Worm (Caenorhabditis elegans) whole organism, L4 larva: Measurements from ENCODE around the gene W01C8.1.

ENCODE experiments used
- F44E2.7 ChIP-seq: fragments of 200-800 bp; sonication (Bioruptor generic); IDR thresholded peaks from 2 replicates; pipeline ENCODE4 v2.1.2; 2022; ENCODE audit warnings: missing genetic modification characterization, missing compliant biosample characterization
- F49E8.2 ChIP-seq: sonication (generic microtip); optimal IDR thresholded peaks from 2 replicates; lab custom pipeline; 2016; ENCODE audit warnings: missing compliant biosample characterization, mild to moderate bottlenecking, missing genetic modification characterization, borderline replicate concordance
- T20F7.1 ChIP-seq: fragments of 200-800 bp; sonication (Bioruptor generic); optimal IDR thresholded peaks from 2 replicates; lab custom pipeline; 2018; ENCODE audit warnings: mild to moderate bottlenecking, missing genetic modification characterization, missing compliant biosample characterization
- Y48G9A.11 ChIP-seq: fragments of 200-800 bp; sonication (Bioruptor generic); IDR thresholded peaks from 2 replicates; pipeline ENCODE4 v1.3.6; 2022; ENCODE audit warnings: missing genetic modification reagents, missing genetic modification characterization, missing compliant biosample characterization
- ZK337.2 ChIP-seq: fragments of 200-800 bp; sonication (Bioruptor generic); IDR thresholded peaks from 2 replicates; pipeline ENCODE4 v1.3.6; 2022; ENCODE audit warnings: missing genetic modification reagents, missing genetic modification characterization, missing compliant biosample characterization
- aha-1 ChIP-seq: fragments of 150-350 bp; peaks from one replicate; lab custom pipeline; 2014; ENCODE audit warnings: missing biosample characterization, missing genetic modification characterization
- aly-2 ChIP-seq: sonication (generic microtip); optimal IDR thresholded peaks from 2 replicates; lab custom pipeline; 2018; ENCODE audit warnings: missing biosample characterization, missing genetic modification characterization
- ama-1 ChIP-seq: fragments of 150-350 bp; optimal IDR thresholded peaks from 2 replicates; lab custom pipeline; 2014; ENCODE audit warnings: inconsistent platforms, mixed read lengths
- ceh-28 ChIP-seq: fragments of 150-350 bp; optimal IDR thresholded peaks from 2 replicates; lab custom pipeline; 2014; ENCODE audit warnings: missing biosample characterization, missing genetic modification reagents, missing genetic modification characterization
- ceh-44 ChIP-seq: fragments of 200-800 bp; sonication (Bioruptor generic); IDR thresholded peaks from 2 replicates; pipeline ENCODE4 v1.3.6; 2022; ENCODE audit warnings: missing genetic modification reagents, missing genetic modification characterization, missing compliant biosample characterization
- ceh-62 ChIP-seq: sonication (generic microtip); optimal IDR thresholded peaks from 2 replicates; lab custom pipeline; 2017; ENCODE audit warnings: missing biosample characterization, missing genetic modification characterization
- cey-2 ChIP-seq: sonication (generic microtip); optimal IDR thresholded peaks from 3 replicates; lab custom pipeline; 2017; ENCODE audit warnings: missing genetic modification characterization, mild to moderate bottlenecking, missing compliant biosample characterization, antibody characterized with exemption, borderline replicate concordance; ENCODE audit not compliant: insufficient read depth
- dmd-6 ChIP-seq: fragments of 200-800 bp; sonication (Bioruptor generic); IDR thresholded peaks from 2 replicates; pipeline ENCODE4 v1.3.6; 2022; ENCODE audit warnings: missing genetic modification reagents, missing genetic modification characterization, missing compliant biosample characterization
- dmd-8 ChIP-seq: fragments of 200-800 bp; sonication (Bioruptor generic); IDR thresholded peaks from 2 replicates; pipeline ENCODE4 v1.3.6; 2022; ENCODE audit warnings: missing genetic modification characterization, missing compliant biosample characterization
- dmd-9 ChIP-seq: fragments of 200-800 bp; sonication (Bioruptor generic); IDR thresholded peaks from 2 replicates; pipeline ENCODE4 v1.3.6; 2022; ENCODE audit warnings: missing genetic modification reagents, missing genetic modification characterization, missing compliant biosample characterization
- dpl-1 ChIP-seq: fragments of 150-350 bp; optimal IDR thresholded peaks from 2 replicates; lab custom pipeline; 2014; ENCODE audit warnings: missing biosample characterization, missing genetic modification reagents, missing genetic modification characterization
- gei-8 ChIP-seq: fragments of 200-800 bp; sonication (Bioruptor generic); optimal IDR thresholded peaks from 2 replicates; lab custom pipeline; 2018; ENCODE audit warnings: mild to moderate bottlenecking, missing genetic modification characterization, missing compliant biosample characterization
- hif-1 ChIP-seq, 2 experiments: sonication (generic microtip); optimal IDR thresholded peaks; 2 replicates each; lab custom pipeline; 2016 to 2017; ENCODE audit warnings: missing compliant biosample characterization in 2 of 2, missing genetic modification characterization in 2 of 2, missing genetic modification reagents in 2 of 2, missing genotype in 2 of 2, mild to moderate bottlenecking in 1 of 2
- hlh-11 ChIP-seq: fragments of 200-800 bp; sonication (Bioruptor generic); optimal IDR thresholded peaks from 2 replicates; lab custom pipeline; 2018; ENCODE audit warnings: mild to moderate bottlenecking, missing genetic modification characterization, missing compliant biosample characterization
- hlh-30 ChIP-seq: sonication (generic microtip); optimal IDR thresholded peaks from 2 replicates; lab custom pipeline; 2017; ENCODE audit warnings: antibody characterized with exemption, mild to moderate bottlenecking, missing genetic modification characterization, missing compliant biosample characterization; ENCODE audit not compliant: insufficient read depth
- hmg-1.1 ChIP-seq: fragments of 200-800 bp; sonication (Bioruptor generic); IDR thresholded peaks from 2 replicates; pipeline ENCODE4 v1.3.6; 2022; ENCODE audit warnings: missing genetic modification reagents, missing genetic modification characterization, missing compliant biosample characterization
- lim-7 ChIP-seq: fragments of 200-800 bp; sonication (Bioruptor generic); IDR thresholded peaks from 2 replicates; pipeline ENCODE4 v1.3.6; 2022; ENCODE audit warnings: missing genetic modification characterization, missing compliant biosample characterization
- lin-13 ChIP-seq: fragments of 150-350 bp; optimal IDR thresholded peaks from 2 replicates; lab custom pipeline; 2014; ENCODE audit warnings: missing biosample characterization, missing genetic modification reagents, missing genetic modification characterization
- lin-15B ChIP-seq: fragments of 150-350 bp; sonication (generic microtip); optimal IDR thresholded peaks from 3 replicates; lab custom pipeline; 2014; ENCODE audit warnings: missing biosample characterization, missing genetic modification characterization
- lin-29 ChIP-seq: fragments of 200-800 bp; sonication (Bioruptor generic); IDR thresholded peaks from 2 replicates; pipeline ENCODE4 v1.3.6; 2022; ENCODE audit warnings: missing genetic modification reagents, missing genetic modification characterization, missing compliant biosample characterization
- lin-38 ChIP-seq: fragments of 200-800 bp; sonication (Bioruptor generic); IDR thresholded peaks from 2 replicates; pipeline ENCODE4 v1.3.6; 2022; ENCODE audit warnings: missing genetic modification reagents, missing genetic modification characterization, missing compliant biosample characterization
- lin-39 ChIP-seq: fragments of 150-350 bp; optimal IDR thresholded peaks from 2 replicates; lab custom pipeline; 2014; ENCODE audit warnings: missing biosample characterization, missing genetic modification reagents, missing genetic modification characterization
- lsy-2 ChIP-seq, 2 experiments: fragments of 150-350 bp in 1 of 2; sonication (generic microtip) in 1 of 2; optimal IDR thresholded peaks; 2 replicates each; lab custom pipeline; 2014 to 2017; ENCODE audit warnings: missing biosample characterization in 2 of 2, missing genetic modification characterization in 2 of 2
- madf-5 ChIP-seq, 2 experiments: fragments of 200-800 bp; sonication (Bioruptor generic); IDR thresholded peaks; 2 replicates each; pipeline ENCODE4 v1.3.6; 2022; ENCODE audit warnings: missing compliant biosample characterization in 2 of 2, missing genetic modification characterization in 2 of 2
- nhr-10 ChIP-seq: fragments of 150-350 bp; optimal IDR thresholded peaks from 2 replicates; lab custom pipeline; 2014; ENCODE audit warnings: missing biosample characterization, missing genetic modification characterization
- nhr-102 ChIP-seq: sonication (generic microtip); optimal IDR thresholded peaks from 2 replicates; lab custom pipeline; 2016; ENCODE audit warnings: mild to moderate bottlenecking, missing genetic modification characterization, moderate library complexity, missing compliant biosample characterization
- nhr-11 ChIP-seq: fragments of 150-350 bp; optimal IDR thresholded peaks from 2 replicates; lab custom pipeline; 2014; ENCODE audit warnings: missing biosample characterization, missing genetic modification characterization
- nhr-25 ChIP-seq: sonication (generic microtip); optimal IDR thresholded peaks from 2 replicates; lab custom pipeline; 2017; ENCODE audit warnings: missing genetic modification characterization, mild to moderate bottlenecking, missing compliant biosample characterization, antibody characterized with exemption, moderate library complexity, borderline replicate concordance; ENCODE audit not compliant: insufficient read depth
- nhr-77 ChIP-seq: fragments of 150-350 bp; optimal IDR thresholded peaks from 2 replicates; lab custom pipeline; 2014; ENCODE audit warnings: missing biosample characterization, missing genetic modification characterization
- pha-4 ChIP-seq, 2 experiments: fragments of 150-350 bp in 1 of 2; fragments of 200-800 bp in 1 of 2; sonication (Bioruptor generic) in 1 of 2; IDR thresholded peaks in 1 of 2; optimal IDR thresholded peaks in 1 of 2; 2 replicates each; pipeline versions ENCODE4 v1.3.6 to Lab custom; 2014 to 2022; ENCODE audit warnings: missing genetic modification characterization in 2 of 2, missing genetic modification reagents in 2 of 2, missing biosample characterization in 1 of 2, missing compliant biosample characterization in 1 of 2
- rbr-2 ChIP-seq: sonication (generic microtip); optimal IDR thresholded peaks from 2 replicates; lab custom pipeline; 2016; ENCODE audit warnings: missing genotype, missing genetic modification characterization, missing compliant biosample characterization
- saeg-2 ChIP-seq: fragments of 200-800 bp; sonication (Bioruptor generic); IDR thresholded peaks from 2 replicates; pipeline ENCODE4 v1.3.6; 2022; ENCODE audit warnings: missing genetic modification reagents, missing genetic modification characterization, missing compliant biosample characterization
- sdz-12 ChIP-seq: fragments of 200-800 bp; sonication (Bioruptor generic); optimal IDR thresholded peaks from 2 replicates; lab custom pipeline; 2018; ENCODE audit warnings: mild to moderate bottlenecking, missing genetic modification characterization, missing compliant biosample characterization
- set-16 ChIP-seq: fragments of 200-800 bp; sonication (Bioruptor generic); IDR thresholded peaks from 2 replicates; pipeline ENCODE4 v1.3.6; 2022; ENCODE audit warnings: missing genetic modification reagents, missing genetic modification characterization, missing compliant biosample characterization
- snpc-1.2 ChIP-seq: fragments of 200-800 bp; sonication (Bioruptor generic); IDR thresholded peaks from 2 replicates; pipeline ENCODE4 v1.3.6; 2022; ENCODE audit warnings: missing genetic modification reagents, missing genetic modification characterization, missing compliant biosample characterization
- snpc-4 ChIP-seq: fragments of 150-350 bp; optimal IDR thresholded peaks from 2 replicates; lab custom pipeline; 2014; ENCODE audit warnings: missing biosample characterization, missing genetic modification characterization
- spr-1 ChIP-seq: sonication (generic microtip); optimal IDR thresholded peaks from 2 replicates; lab custom pipeline; 2016; ENCODE audit warnings: mild to moderate bottlenecking, missing genetic modification characterization, missing compliant biosample characterization
- unc-130 ChIP-seq: sonication (generic microtip); optimal IDR thresholded peaks from 2 replicates; lab custom pipeline; 2016; ENCODE audit warnings: missing genetic modification reagents, missing genetic modification characterization, missing compliant biosample characterization
- unc-39 ChIP-seq: sonication (generic microtip); optimal IDR thresholded peaks from 2 replicates; lab custom pipeline; 2017; ENCODE audit warnings: missing biosample characterization, missing genetic modification characterization
- zag-1 ChIP-seq: fragments of 150-350 bp; optimal IDR thresholded peaks from 2 replicates; lab custom pipeline; 2014; ENCODE audit warnings: missing biosample characterization, missing genetic modification characterization
- zfp-2 ChIP-seq: sonication (generic microtip); optimal IDR thresholded peaks from 2 replicates; lab custom pipeline; 2016; ENCODE audit warnings: mild to moderate bottlenecking, missing genetic modification characterization, missing compliant biosample characterization
- zfp-3 ChIP-seq: fragments of 200-800 bp; sonication (Bioruptor generic); conservative IDR thresholded peaks from 2 replicates; pipeline ENCODE4 v1.3.6; 2022; ENCODE audit warnings: missing genetic modification reagents, missing genetic modification characterization, missing compliant biosample characterization

The W01C8.1 gene

ce11 chrX:5709205-5709604, 17.0 kb downstream of the W01C8.1 start (continued):
- peak; percentile 54; the same call in 1 of the 2 replicates for TF ChIP-seq ceh-44
- TF ChIP-seq unc-130 (GFP tag; lab: Kevin White, UChicago): no peak
- no peak for TF ChIP-seq Y48G9A.11
- no peak for TF ChIP-seq nhr-102 (tag; lab: Kevin White, UChicago)
- no peak for TF ChIP-seq T20F7.1
- no peak for TF ChIP-seq dmd-9
- TF ChIP-seq aly-2: no peak
- TF ChIP-seq, all 104 proteins: peak for 16

DNA sequence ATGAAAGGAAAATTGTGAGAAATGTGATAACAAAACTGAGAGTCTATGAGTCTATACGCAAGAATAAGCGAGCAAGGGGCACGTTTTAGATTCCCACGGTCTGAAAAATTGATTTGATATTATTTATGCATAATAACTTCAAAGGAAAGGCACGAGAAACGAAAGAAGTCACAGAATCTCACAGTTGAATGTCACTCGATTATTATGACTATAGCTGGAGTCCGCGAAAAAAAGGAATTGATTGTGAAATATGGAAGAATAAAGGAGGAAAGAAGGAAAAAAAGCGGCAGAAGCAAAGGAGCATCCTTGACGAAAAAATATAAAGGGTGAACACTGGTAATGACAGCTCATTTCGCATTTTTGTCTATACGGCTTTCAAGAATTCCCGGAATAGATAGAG, 18.4 kb downstream of the W01C8.1 start, which contains the start of gene cat-1:
Gene cat-1 (minus strand): TSS at position 101 of the 400 bp plus-strand sequence.
- no peak for TF ChIP-seq dmd-8
- no peak for TF ChIP-seq hmg-1.1 (GFP tag; lab: Robert Waterston, UW)
- TF ChIP-seq lin-13 (GFP tag; lab: Kevin White, UChicago): no peak
- TF ChIP-seq gei-8: no peak
- TF ChIP-seq hlh-30 (tag; lab: Kevin White, UChicago): no peak
- TF ChIP-seq hif-1 (tag; optimal IDR thresholded peaks at IDR 0.05; lab: Kevin White, UChicago): no peak

DNA sequence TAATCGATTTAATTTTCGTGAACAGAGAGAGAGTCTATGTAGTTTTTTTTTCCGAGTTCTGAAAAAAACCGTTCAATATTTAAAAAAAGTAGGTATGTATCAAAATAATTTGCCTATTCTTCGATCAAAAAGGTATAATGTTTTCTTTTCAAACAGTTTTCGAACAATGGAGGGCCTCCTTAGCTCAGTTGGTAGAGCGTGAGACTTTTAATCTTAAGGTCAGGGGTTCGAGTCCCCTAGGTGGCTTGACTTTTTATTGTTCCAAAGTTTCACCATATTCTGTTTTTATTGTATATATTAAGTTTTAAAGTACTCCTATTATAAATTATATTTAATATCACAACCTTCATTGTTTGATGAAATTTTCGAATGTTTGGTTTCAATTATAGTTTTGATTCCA, 21.3 kb downstream of the W01C8.1 start:
- no peak for TF ChIP-seq nhr-77
- TF ChIP-seq lin-38 (GFP tag; lab: Robert Waterston, UW): peak; percentile 77
- peak; percentile 86; the same call in 1 of the 2 replicates for TF ChIP-seq F44E2.7 (GFP tag; lab: Robert Waterston, UW)
- TF ChIP-seq lin-29 (GFP tag; lab: Robert Waterston, UW): no peak
- no peak for TF ChIP-seq lin-15B (tag; lab: Kevin White, UChicago)
- no peak for TF ChIP-seq saeg-2
- TF ChIP-seq unc-130 (GFP tag; lab: Kevin White, UChicago): peak; percentile 67
- peak; percentile 79; the same call in 1 of the 2 replicates for TF ChIP-seq pha-4 (GFP tag; IDR thresholded peaks at IDR 0.05; lab: Robert Waterston, UW)
- no peak for TF ChIP-seq pha-4 (tag; optimal IDR thresholded peaks at IDR 0.05; lab: Kevin White, UChicago)
- TF ChIP-seq ceh-28 (tag; lab: Kevin White, UChicago): no peak
- TF ChIP-seq lim-7 (GFP tag; lab: Robert Waterston, UW): peak; percentile 97
- no peak for TF ChIP-seq zag-1
- TF ChIP-seq nhr-11: no peak
- TF ChIP-seq spr-1 (tag; lab: Kevin White, UChicago): peak; percentile 27
- peak; percentile 12 for TF ChIP-seq sdz-12 (GFP tag; lab: Kevin White, UChicago)
- no peak; the same call in 1 of the 2 replicates for TF ChIP-seq zfp-3
- TF ChIP-seq ZK337.2 (GFP tag; lab: Robert Waterston, UW): no peak
- TF ChIP-seq lsy-2 (tag; optimal IDR thresholded peaks at IDR 0.05; lab: Kevin White, UChicago): peak in 1 of 2 experiments; percentile 39
- TF ChIP-seq madf-5 (GFP tag; IDR thresholded peaks at IDR 0.05; lab: Robert Waterston, UW): peak; percentile 44 to 90; a peak in 2 of 4 replicates
- TF ChIP-seq zfp-2 (tag; lab: Kevin White, UChicago): no peak
- peak; percentile 43 for TF ChIP-seq F49E8.2 (tag; lab: Kevin White, UChicago)
- no peak for TF ChIP-seq unc-39 (tag; lab: Kevin White, UChicago)
- no peak for TF ChIP-seq snpc-4 (tag; lab: Kevin White, UChicago)
- TF ChIP-seq hmg-1.1 (GFP tag; lab: Robert Waterston, UW): peak; percentile 42; the same call in 1 of the 2 replicates
- no peak for TF ChIP-seq nhr-25 (tag; lab: Kevin White, UChicago)
- TF ChIP-seq dpl-1 (GFP tag; lab: Kevin White, UChicago): no peak
- peak; percentile 87 for TF ChIP-seq snpc-1.2
- peak; percentile 2 for TF ChIP-seq hlh-11 (tag; lab: Kevin White, UChicago)
- peak; percentile 12 for TF ChIP-seq lin-13 (GFP tag; lab: Kevin White, UChicago)
- peak; percentile 67; the same call in 1 of the 2 replicates for TF ChIP-seq ceh-44
- TF ChIP-seq cey-2 (tag; lab: Kevin White, UChicago): no peak
- no peak for TF ChIP-seq set-16
- no peak for TF ChIP-seq rbr-2 (tag; lab: Kevin White, UChicago)
- TF ChIP-seq dmd-6: peak; percentile 47
- peak; percentile 34 for TF ChIP-seq aha-1 (tag; lab: Kevin White, UChicago)
- TF ChIP-seq ceh-62 (tag; lab: Kevin White, UChicago): no peak
- no peak for TF ChIP-seq ama-1 (lab: Kevin White, UChicago)
- TF ChIP-seq lin-39 (tag; lab: Kevin White, UChicago): no peak
- no peak for TF ChIP-seq nhr-10 (tag; lab: Kevin White, UChicago)
- TF ChIP-seq hif-1 (tag; optimal IDR thresholded peaks at IDR 0.05; lab: Kevin White, UChicago): no peak
